Worm (Caenorhabditis elegans) whole organism, L4/young adult: ENCODE results near the gene C17B7.4.
"Not testable (repeated sequence)": the region's sequence is repeated elsewhere in the genome, so short reads cannot be mapped to it uniquely, and the experiment has no call there.

ENCODE experiments used
- W03F9.2 ChIP-seq: fragments of 150-350 bp; optimal IDR thresholded peaks from 2 replicates; lab custom pipeline; 2014; ENCODE audit warnings: missing biosample characterization, missing genetic modification characterization
- dao-5 ChIP-seq: sonication (generic microtip); optimal IDR thresholded peaks from 2 replicates; lab custom pipeline; 2016; ENCODE audit warnings: missing genotype, missing genetic modification characterization, moderate library complexity, missing compliant biosample characterization
- him-1 ChIP-seq: sonication (generic microtip); optimal IDR thresholded peaks from 2 replicates; lab custom pipeline; 2016; ENCODE audit warnings: missing genotype, missing genetic modification reagents, missing genetic modification characterization, missing compliant biosample characterization

The C17B7.4 gene

ce11 chrV:3367773-3368172 is 28.7 kb downstream of the C17B7.4 start, which contains the start of gene C04E12.2:
C04E12.2 (plus strand) TSS chrV:3368073.
- TF ChIP-seq him-1 (tag; lab: Kevin White, UChicago); dao-5; W03F9.2 (tag; lab: Kevin White, UChicago): not testable (repeated sequence)

ce11 chrV:3372673-3373072 is 33.6 kb downstream of the C17B7.4 start, which contains the start of gene srx-121:
srx-121 (minus strand) TSS chrV:3372773.
- TF ChIP-seq dao-5 (no peak), W03F9.2 (tag; lab: Kevin White, UChicago) (no peak), him-1 (tag; lab: Kevin White, UChicago) (no peak)

ce11 chrV:3376973-3377372 is 37.9 kb downstream of the C17B7.4 start, which contains the start of gene srbc-2:
srbc-2 (minus strand) TSS chrV:3377073.
- no peak for TF ChIP-seq W03F9.2 (tag; lab: Kevin White, UChicago)
- no peak for TF ChIP-seq dao-5
- no peak for TF ChIP-seq him-1 (tag; lab: Kevin White, UChicago)

- TF ChIP-seq him-1 (tag; lab: Kevin White, UChicago) (no peak), W03F9.2 (tag; lab: Kevin White, UChicago) (no peak), dao-5 (no peak)
Measured at ce11 chrV:3388299-3388698, 49.2 kb downstream of the C17B7.4 start.
